Fruit fly (Drosophila melanogaster) Kc167 (cell line): ENCODE data around the gene Meics.

Experiments used
- Myc ChIP-seq: fragments of >200 bp; optimal IDR thresholded peaks from 2 replicates; lab custom pipeline; 2017; ENCODE audit warnings: missing external identifiers
- Sin3A ChIP-seq: fragments of >200 bp; optimal IDR thresholded peaks from 2 replicates; lab custom pipeline; 2018; ENCODE audit warnings: missing external identifiers
- h ChIP-seq: fragments of >200 bp; optimal IDR thresholded peaks from 3 replicates; lab custom pipeline; 2018; ENCODE audit warnings: missing external identifiers
- insv ChIP-seq: fragments of >200 bp; optimal IDR thresholded peaks from 3 replicates; lab custom pipeline; 2018; ENCODE audit warnings: missing external identifiers
- psq ChIP-seq: fragments of >200 bp; optimal IDR thresholded peaks from 2 replicates; lab custom pipeline; 2017; ENCODE audit warnings: missing external identifiers
- ttk ChIP-seq: sonication (Bioruptor generic); optimal IDR thresholded peaks from 2 replicates; lab custom pipeline; 2017; ENCODE audit warnings: missing external identifiers

Meics gene

DNA sequence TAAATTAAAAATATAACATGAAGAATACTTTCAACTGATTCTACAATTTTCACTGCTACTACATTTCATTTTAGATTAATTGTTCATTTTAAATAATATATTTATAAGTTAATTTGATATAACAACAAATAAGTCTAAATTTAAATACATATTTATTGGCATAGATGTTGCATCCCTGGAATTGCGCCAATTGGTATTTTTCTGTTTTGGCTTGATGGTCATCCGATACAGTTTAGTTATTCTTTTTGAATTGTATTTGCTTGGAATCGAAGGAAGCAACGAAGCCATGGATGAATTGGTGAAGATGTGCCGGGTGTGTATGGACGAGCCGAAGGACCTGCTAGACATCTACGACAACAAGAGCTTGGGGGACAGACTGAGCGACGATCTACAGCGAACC is 32.5 kb upstream of the Meics start, which contains the start of gene CG17361:
Gene CG17361, plus strand, starts transcription at position 200 of the 400 bp plus-strand sequence.
- TF ChIP-seq Sin3A (lab: Kevin White, UChicago) (no peak), Myc (lab: Kevin White, UChicago) (no peak), h (lab: Kevin White, UChicago) (no peak)

DNA sequence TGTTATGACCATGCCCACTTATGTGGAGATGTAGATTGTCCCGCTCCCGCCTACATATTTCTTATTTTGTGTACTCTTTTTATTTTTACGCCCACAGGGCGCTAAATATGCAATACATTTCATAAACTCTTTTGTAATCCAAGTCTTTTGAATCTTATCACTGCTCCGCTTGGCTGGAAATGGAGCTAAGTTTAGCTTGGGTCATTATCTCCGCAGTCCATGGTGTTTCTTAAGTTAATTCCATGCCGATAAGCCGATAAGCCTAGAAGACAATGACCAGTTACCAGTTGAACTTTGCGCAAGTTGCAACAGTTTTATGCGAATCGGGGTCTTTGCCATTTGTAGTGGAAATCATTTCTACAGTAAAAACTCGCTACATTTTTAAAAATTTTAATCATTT is 31.9 kb upstream of the Meics start:
- TF ChIP-seq Sin3A (lab: Kevin White, UChicago) (no peak), ttk (lab: Kevin White, UChicago) (no peak), insv (no peak), h (lab: Kevin White, UChicago) (no peak), Myc (lab: Kevin White, UChicago) (no peak), psq (lab: Kevin White, UChicago) (no peak)

DNA sequence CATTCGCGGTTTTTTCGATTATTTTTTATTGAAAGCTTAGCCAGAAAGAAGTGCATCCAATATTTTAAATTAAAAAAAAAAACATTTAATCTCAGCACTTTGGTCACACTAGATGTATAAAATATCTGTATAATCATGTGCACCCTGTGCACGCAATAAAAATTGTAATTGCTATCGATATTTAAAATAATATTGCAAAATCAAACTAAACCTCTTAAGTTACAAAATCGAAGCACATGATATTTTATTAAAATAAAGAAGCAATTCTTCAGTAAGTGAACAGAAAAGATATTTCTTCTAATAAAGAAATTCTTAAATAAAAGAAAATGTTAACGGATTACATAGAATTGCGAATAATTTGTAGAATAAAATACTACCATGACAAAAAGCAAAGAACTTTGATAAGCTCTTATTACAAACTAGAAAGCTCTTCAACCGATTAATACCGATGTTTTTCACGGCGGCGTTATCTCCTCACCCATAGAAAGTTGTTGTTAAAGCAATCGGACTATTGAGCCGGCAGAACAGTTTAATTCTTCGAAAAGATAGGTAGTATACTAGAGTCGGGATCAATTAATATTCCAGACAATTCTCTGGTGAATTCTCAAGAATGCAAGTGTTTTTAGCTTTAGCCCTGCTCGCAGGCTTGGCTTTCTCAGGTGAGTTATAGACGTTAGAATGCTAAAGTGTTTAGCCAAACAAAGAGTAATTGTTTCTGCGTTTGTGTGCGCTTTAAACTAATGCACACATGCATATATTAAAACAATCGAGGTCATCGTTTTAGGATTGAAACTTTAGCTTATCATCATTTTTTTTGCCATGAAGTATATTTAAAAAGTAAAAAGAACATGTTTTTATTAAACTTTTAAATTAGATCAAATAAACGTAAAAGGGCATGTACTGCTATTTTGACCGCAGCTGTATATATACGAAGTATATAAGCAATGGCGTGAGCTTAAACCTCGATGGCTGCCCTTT is 29.5 kb upstream of the Meics start, which contains the start of gene CtsK1:
Gene CtsK1, plus strand, starts transcription at position 490 of the 978 bp plus-strand sequence.
- TF ChIP-seq Sin3A (lab: Kevin White, UChicago) (no peak), Myc (lab: Kevin White, UChicago) (no peak), ttk (lab: Kevin White, UChicago) (no peak), h (lab: Kevin White, UChicago) (no peak), psq (lab: Kevin White, UChicago) (no peak)

DNA sequence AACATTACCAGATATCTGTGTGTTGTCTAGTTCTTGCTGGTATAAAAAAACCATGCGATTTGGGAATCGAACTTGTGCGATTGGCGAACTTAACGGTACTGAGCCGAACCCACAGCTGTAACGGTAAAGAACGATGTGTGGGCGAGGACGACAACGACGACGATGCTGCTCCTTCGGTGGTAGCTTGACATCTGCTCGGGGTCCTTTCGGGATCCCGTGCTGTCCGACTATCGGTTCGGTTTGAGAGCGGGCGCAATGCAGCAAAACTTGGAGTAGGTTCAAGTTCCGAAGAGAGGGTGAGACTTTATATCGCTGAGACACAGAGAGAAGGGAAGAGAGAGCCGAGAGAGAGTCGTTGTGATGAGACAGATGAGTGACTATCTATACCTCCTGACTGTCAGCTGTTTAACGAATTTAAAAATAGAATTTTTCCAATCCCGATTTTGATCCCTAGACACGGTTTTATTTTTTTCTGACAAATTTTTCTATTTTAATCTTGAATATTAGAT is 28.8 kb upstream of the Meics start, which contains the start of gene CG17364:
Gene CG17364, minus strand, starts transcription at position 168 of the 509 bp plus-strand sequence.
- TF ChIP-seq ttk (lab: Kevin White, UChicago), result no peak
- TF ChIP-seq Myc (lab: Kevin White, UChicago), result no peak
- TF ChIP-seq insv, result no peak
- TF ChIP-seq psq (lab: Kevin White, UChicago), result no peak
- TF ChIP-seq h (lab: Kevin White, UChicago), result no peak
- TF ChIP-seq Sin3A (lab: Kevin White, UChicago), result no peak

DNA sequence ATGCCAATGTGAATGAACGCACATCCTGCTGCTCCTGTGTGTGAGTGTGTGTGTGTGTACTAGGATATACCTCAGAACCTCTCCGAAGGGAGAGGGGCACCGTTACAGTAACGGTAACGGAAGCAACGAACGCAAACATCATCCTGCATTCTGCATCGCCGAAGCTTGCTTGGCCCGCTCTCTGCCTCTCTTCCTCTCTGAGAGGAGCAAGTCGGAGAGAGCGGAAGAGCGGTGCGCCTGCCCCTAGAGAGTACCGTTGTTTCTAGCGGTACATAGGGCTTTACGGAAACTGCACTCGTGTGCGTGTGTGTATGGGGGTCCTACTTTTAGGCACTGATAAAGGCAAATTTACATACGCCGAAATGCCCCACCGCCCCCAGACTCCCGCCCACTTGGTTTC is 26.8 kb upstream of the Meics start:
- TF ChIP-seq psq (lab: Kevin White, UChicago) (no peak), h (lab: Kevin White, UChicago) (no peak), insv (no peak), Sin3A (lab: Kevin White, UChicago) (no peak), Myc (lab: Kevin White, UChicago) (no peak), ttk (lab: Kevin White, UChicago) (no peak)

DNA sequence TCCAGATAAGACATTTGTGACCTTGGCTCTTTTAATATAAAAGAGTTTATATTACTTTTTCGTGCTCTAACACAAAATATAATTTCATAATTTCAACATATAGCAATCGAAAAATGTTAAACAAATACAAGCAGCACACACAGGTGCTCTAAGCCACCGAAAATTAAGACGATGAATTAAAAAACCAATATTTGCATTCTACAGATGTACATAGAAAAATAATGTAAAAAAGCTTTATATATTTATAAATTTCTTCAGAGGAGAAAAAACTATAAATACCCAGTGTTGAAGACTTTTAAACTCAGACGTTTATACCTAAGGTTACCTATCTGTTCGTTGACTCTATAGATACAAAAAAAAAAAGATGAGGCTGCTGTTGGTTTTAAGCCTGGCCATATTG is 23.1 kb upstream of the Meics start, which contains the start of gene CG9040:
Gene CG9040, plus strand, starts transcription at position 301 of the 400 bp plus-strand sequence.
- TF ChIP-seq insv (no peak), h (lab: Kevin White, UChicago) (no peak), Sin3A (lab: Kevin White, UChicago) (no peak), psq (lab: Kevin White, UChicago) (no peak), Myc (lab: Kevin White, UChicago) (no peak)

DNA sequence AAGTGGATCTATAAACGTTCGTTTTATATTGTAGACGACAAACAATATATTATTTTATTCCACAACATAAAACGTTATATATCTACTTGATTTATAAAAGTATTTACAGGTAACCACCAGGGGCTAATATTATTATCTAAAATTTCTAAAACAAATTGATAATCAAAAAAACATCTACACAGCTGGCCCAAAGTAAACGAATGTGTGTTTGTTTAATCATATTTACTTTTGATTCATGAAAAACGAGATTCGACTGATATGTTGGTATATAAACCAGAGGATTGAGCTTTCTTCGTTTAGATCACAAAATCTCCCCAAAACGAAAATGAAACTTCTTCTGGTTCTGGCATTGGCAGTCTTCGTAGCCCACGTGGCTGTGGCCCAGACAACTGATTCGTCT is 21.8 kb upstream of the Meics start, which contains the start of gene CG17362:
Gene CG17362, plus strand, starts transcription at position 291 of the 400 bp plus-strand sequence.
- TF ChIP-seq ttk (lab: Kevin White, UChicago) (no peak), insv (no peak), h (lab: Kevin White, UChicago) (no peak), Sin3A (lab: Kevin White, UChicago) (no peak), psq (lab: Kevin White, UChicago) (no peak), Myc (lab: Kevin White, UChicago) (no peak)

DNA sequence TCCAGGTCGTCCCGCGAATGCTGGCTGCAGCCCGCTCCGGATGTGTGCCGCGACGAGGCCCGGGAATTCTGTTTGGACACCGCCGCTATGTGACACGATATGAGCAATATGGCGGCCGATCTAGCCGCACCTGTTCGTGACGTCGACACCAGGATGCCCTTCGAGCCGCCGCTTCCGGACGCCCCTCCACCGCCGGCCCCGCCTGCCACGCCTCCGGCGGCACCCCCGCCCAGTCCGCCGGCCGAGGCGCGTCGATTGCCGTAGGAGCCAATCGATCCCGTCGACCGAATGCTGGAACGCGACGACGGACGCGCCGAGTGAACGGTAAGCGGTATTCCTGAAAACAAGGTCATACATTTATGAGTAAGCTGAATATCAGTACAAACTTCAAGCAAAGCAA is 18.0 kb upstream of the Meics start:
- TF ChIP-seq h (lab: Kevin White, UChicago) (no peak), insv (no peak), Myc (lab: Kevin White, UChicago) (no peak), psq (lab: Kevin White, UChicago) (no peak), ttk (lab: Kevin White, UChicago) (no peak), Sin3A (lab: Kevin White, UChicago) (no peak)

DNA sequence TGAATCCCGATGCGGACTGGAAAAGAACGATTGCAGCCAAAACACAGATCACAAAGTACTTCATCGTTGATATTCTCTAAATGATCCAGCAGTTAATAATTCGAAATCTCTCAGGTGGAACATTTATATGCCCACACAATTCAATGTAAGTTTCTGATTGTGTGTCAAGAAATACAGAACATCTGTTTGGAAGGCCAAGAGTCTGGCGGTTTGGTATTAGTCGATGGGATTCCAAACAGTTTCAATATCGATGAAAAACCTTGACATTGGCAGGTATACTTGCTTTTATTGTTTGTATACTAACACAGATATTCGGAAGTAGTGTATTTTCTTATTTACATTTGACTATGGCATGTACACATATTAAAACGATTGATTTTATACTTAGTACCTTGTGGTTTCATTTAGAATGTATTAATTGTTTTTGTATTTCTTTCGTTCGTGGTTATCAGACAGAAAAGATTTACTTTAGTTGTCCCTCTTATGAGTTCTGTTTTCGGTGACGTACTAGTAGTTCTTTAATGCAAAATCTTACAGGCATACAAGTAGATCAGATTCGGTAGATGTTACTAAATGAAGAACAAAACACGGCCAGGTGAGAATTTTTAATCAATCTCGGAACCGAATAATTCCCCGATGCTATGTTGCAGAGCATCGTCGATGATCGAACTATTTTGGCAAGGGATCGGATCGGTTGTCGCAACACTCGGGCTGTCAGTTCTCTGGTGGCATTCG is 9.0 kb upstream of the Meics start, which contains the start of the genes CG13738 and Hsc70-1:
Gene CG13738, minus strand, starts transcription at position 101 of the 735 bp plus-strand sequence.
Gene Hsc70-1, plus strand, starts transcription at position 685 of the 735 bp plus-strand sequence.
- TF ChIP-seq Sin3A (lab: Kevin White, UChicago), result no peak
- TF ChIP-seq Myc (lab: Kevin White, UChicago), result no peak
- TF ChIP-seq ttk (lab: Kevin White, UChicago), result no peak
- no peak for TF ChIP-seq insv
- TF ChIP-seq psq (lab: Kevin White, UChicago), result no peak
- no peak for TF ChIP-seq h (lab: Kevin White, UChicago)

DNA sequence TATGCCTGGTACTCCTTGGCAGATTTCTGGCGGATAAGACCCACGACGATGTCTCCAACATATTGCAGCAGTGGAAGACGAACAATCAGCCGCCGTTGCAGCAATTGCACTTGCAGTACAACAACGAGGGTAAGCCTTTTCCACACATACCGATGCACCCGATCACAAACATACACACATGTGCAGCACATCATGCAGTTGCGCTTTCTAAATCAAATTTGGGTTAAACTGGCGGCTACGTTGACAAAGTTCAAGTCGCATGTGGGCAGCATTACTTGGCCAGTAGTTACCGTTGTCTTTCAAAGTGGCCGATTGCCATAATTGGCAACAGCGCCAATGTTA is 971 bp upstream of the Meics start:
- no peak for TF ChIP-seq ttk (lab: Kevin White, UChicago)
- TF ChIP-seq Sin3A (lab: Kevin White, UChicago), result no peak
- no peak for TF ChIP-seq h (lab: Kevin White, UChicago)
- no peak for TF ChIP-seq insv

DNA sequence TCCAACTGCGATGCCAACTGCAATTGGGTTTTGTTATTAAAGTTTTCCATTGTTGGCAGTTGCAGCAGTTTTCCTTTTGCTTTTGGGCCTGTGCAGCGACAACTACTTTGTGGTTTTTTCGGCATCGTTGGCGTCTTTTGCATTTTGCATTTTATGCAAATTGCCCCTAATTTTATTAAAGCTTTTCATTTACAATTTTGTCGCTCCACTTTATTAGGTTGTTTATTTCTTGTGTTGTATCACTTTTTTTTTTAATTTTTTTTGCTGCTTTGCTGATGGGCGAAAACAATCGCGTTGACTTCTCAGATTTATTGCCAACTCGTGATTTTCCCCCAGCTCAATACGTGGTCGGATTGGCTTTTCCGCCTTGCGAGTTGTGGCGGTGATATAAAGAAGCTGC is 6.7 kb downstream of the Meics start:
- TF ChIP-seq Myc (lab: Kevin White, UChicago) (no peak), insv (no peak), ttk (lab: Kevin White, UChicago) (no peak), Sin3A (lab: Kevin White, UChicago) (no peak), psq (lab: Kevin White, UChicago) (no peak), h (lab: Kevin White, UChicago) (no peak)
